Worm (Caenorhabditis elegans) whole organism, young adult: Measurements from ENCODE around the gene srsx-7.

Experiments used
- B0261.1 ChIP-seq: sonication (generic microtip); optimal IDR thresholded peaks from 2 replicates; lab custom pipeline; 2016; ENCODE audit warnings: mild to moderate bottlenecking, missing genetic modification characterization, moderate library complexity, missing compliant biosample characterization
- C06A6.2 ChIP-seq: fragments of 200-800 bp; sonication (Bioruptor generic); conservative IDR thresholded peaks from 2 replicates; pipeline ENCODE4 v1.3.6; 2022; ENCODE audit warnings: missing genetic modification characterization, missing compliant biosample characterization
- F39B2.1 ChIP-seq: fragments of 200-800 bp; sonication (Bioruptor generic); IDR thresholded peaks from 2 replicates; pipeline ENCODE4 v1.3.6; 2022; ENCODE audit warnings: missing genetic modification reagents, missing genetic modification characterization, missing compliant biosample characterization
- F55B11.4 ChIP-seq: sonication (generic microtip); optimal IDR thresholded peaks from 2 replicates; lab custom pipeline; 2016; ENCODE audit warnings: missing compliant biosample characterization, missing genetic modification characterization, borderline replicate concordance; ENCODE audit not compliant: insufficient read depth
- F57A8.1 ChIP-seq: fragments of 200-800 bp; sonication (Bioruptor generic); optimal IDR thresholded peaks from 2 replicates; lab custom pipeline; 2018; ENCODE audit warnings: mild to moderate bottlenecking, missing genetic modification characterization, moderate library complexity, missing compliant biosample characterization
- K11D2.4 ChIP-seq: fragments of 200-800 bp; sonication (Bioruptor generic); IDR thresholded peaks from 2 replicates; pipeline ENCODE4 v1.3.6; 2022; ENCODE audit warnings: missing genetic modification reagents, missing genetic modification characterization, missing compliant biosample characterization
- K12H6.12 ChIP-seq: fragments of 200-800 bp; sonication (Bioruptor generic); optimal IDR thresholded peaks from 2 replicates; lab custom pipeline; 2018; ENCODE audit warnings: mild to moderate bottlenecking, missing genetic modification characterization, missing compliant biosample characterization
- Y67H2A.10 ChIP-seq: fragments of 200-800 bp; sonication (Bioruptor generic); conservative IDR thresholded peaks from 2 replicates; pipeline ENCODE4 v1.3.6; 2022; ENCODE audit warnings: missing genetic modification reagents, missing genetic modification characterization, missing compliant biosample characterization
- Y79H2A.3 ChIP-seq: fragments of 200-800 bp; sonication (Bioruptor generic); conservative IDR thresholded peaks from 2 replicates; pipeline ENCODE4 v1.3.6; 2022; ENCODE audit warnings: missing genetic modification reagents, missing genetic modification characterization, missing compliant biosample characterization
- ZK185.1 ChIP-seq: sonication (generic microtip); optimal IDR thresholded peaks from 2 replicates; lab custom pipeline; 2016; ENCODE audit warnings: mild to moderate bottlenecking, missing genetic modification characterization, missing compliant biosample characterization; ENCODE audit not compliant: poor library complexity, severe bottlenecking
- attf-3 ChIP-seq: fragments of 200-800 bp; sonication (Bioruptor generic); conservative IDR thresholded peaks from 2 replicates; pipeline ENCODE4 v1.3.6; 2022; ENCODE audit warnings: missing genetic modification reagents, missing genetic modification characterization, missing compliant biosample characterization
- attf-5 ChIP-seq: fragments of 200-800 bp; sonication (Bioruptor generic); optimal IDR thresholded peaks from 2 replicates; lab custom pipeline; 2018; ENCODE audit warnings: mild to moderate bottlenecking, missing genetic modification characterization, missing compliant biosample characterization
- attf-6 ChIP-seq: fragments of 200-800 bp; sonication (Bioruptor generic); IDR thresholded peaks from 2 replicates; pipeline ENCODE4 v1.3.6; 2022; ENCODE audit warnings: missing genetic modification reagents, missing genetic modification characterization, missing compliant biosample characterization
- bed-1 ChIP-seq: fragments of 200-800 bp; sonication (Bioruptor generic); IDR thresholded peaks from 2 replicates; pipeline ENCODE4 v1.3.6; 2022; ENCODE audit warnings: missing genetic modification reagents, missing genetic modification characterization, missing compliant biosample characterization
- ccch-3 ChIP-seq: fragments of 200-800 bp; sonication (Bioruptor generic); optimal IDR thresholded peaks from 2 replicates; lab custom pipeline; 2018; ENCODE audit warnings: mild to moderate bottlenecking, missing genetic modification characterization, missing compliant biosample characterization
- cebp-2 ChIP-seq: fragments of 200-800 bp; sonication (Bioruptor generic); IDR thresholded peaks from 2 replicates; pipeline ENCODE4 v1.3.6; 2022; ENCODE audit warnings: missing genetic modification characterization, missing compliant biosample characterization
- ceh-27 ChIP-seq: fragments of 200-800 bp; sonication (Bioruptor generic); optimal IDR thresholded peaks from 2 replicates; lab custom pipeline; 2018; ENCODE audit warnings: mild to moderate bottlenecking, missing genetic modification characterization, moderate library complexity, missing compliant biosample characterization
- ceh-40 ChIP-seq: fragments of 200-800 bp; sonication (Bioruptor generic); IDR thresholded peaks from 2 replicates; pipeline ENCODE4 v1.3.6; 2022; ENCODE audit warnings: missing genetic modification characterization, missing compliant biosample characterization
- ceh-91 ChIP-seq: fragments of 200-800 bp; sonication (Bioruptor generic); IDR thresholded peaks from 2 replicates; pipeline ENCODE4 v1.3.6; 2022; ENCODE audit warnings: missing genetic modification reagents, missing genetic modification characterization, missing compliant biosample characterization
- chd-7 ChIP-seq: sonication (generic microtip); optimal IDR thresholded peaks from 2 replicates; lab custom pipeline; 2016; ENCODE audit warnings: mild to moderate bottlenecking, missing genetic modification characterization, moderate library complexity, missing compliant biosample characterization
- egl-44 ChIP-seq: fragments of 200-800 bp; sonication (Bioruptor generic); IDR thresholded peaks from 2 replicates; pipeline ENCODE4 v1.3.6; 2022; ENCODE audit warnings: missing genetic modification reagents, missing genetic modification characterization, missing compliant biosample characterization
- egrh-3 ChIP-seq: fragments of 200-800 bp; sonication (Bioruptor generic); IDR thresholded peaks from 2 replicates; pipeline ENCODE4 v1.3.6; 2022; ENCODE audit warnings: missing genetic modification reagents, missing genetic modification characterization, missing compliant biosample characterization
- fkh-3 ChIP-seq: sonication (generic microtip); optimal IDR thresholded peaks from 2 replicates; lab custom pipeline; 2016; ENCODE audit warnings: mild to moderate bottlenecking, missing genetic modification characterization, missing compliant biosample characterization
- hsf-1 ChIP-seq: fragments of 200-800 bp; sonication (Bioruptor generic); IDR thresholded peaks from 2 replicates; pipeline ENCODE4 v1.3.6; 2022; ENCODE audit warnings: missing genetic modification reagents, missing genetic modification characterization, missing compliant biosample characterization
- lin-35 ChIP-seq, 3 experiments: fragments of 150-350 bp in 2 of 3; sonication (generic microtip) in 1 of 3; optimal IDR thresholded peaks; 2 replicates each; lab custom pipeline; 2014 to 2018; ENCODE audit warnings: missing biosample characterization in 3 of 3, missing genetic modification characterization in 3 of 3, missing genetic modification reagents in 3 of 3
- lir-1 ChIP-seq: fragments of 200-800 bp; sonication (Bioruptor generic); conservative IDR thresholded peaks from 2 replicates; pipeline ENCODE4 v1.3.6; 2022; ENCODE audit warnings: missing genetic modification reagents, missing genetic modification characterization, missing compliant biosample characterization
- lsl-1 ChIP-seq: fragments of 200-800 bp; sonication (Bioruptor generic); optimal IDR thresholded peaks from 2 replicates; lab custom pipeline; 2018; ENCODE audit warnings: mild to moderate bottlenecking, missing genetic modification characterization, moderate library complexity, missing compliant biosample characterization
- madf-3 ChIP-seq: fragments of 200-800 bp; sonication (Bioruptor generic); IDR thresholded peaks from 2 replicates; pipeline ENCODE4 v1.3.6; 2022; ENCODE audit warnings: missing genetic modification reagents, missing genetic modification characterization, missing compliant biosample characterization
- madf-6 ChIP-seq: fragments of 200-800 bp; sonication (Bioruptor generic); IDR thresholded peaks from 2 replicates; pipeline ENCODE4 v1.3.6; 2022; ENCODE audit warnings: missing genetic modification reagents, missing genetic modification characterization, missing compliant biosample characterization
- mcd-1 ChIP-seq: fragments of 200-800 bp; sonication (Bioruptor generic); IDR thresholded peaks from 2 replicates; pipeline ENCODE4 v1.3.6; 2022; ENCODE audit warnings: missing genetic modification reagents, missing genetic modification characterization, missing compliant biosample characterization
- mel-28 ChIP-seq: sonication (generic microtip); optimal IDR thresholded peaks from 2 replicates; lab custom pipeline; 2016; ENCODE audit warnings: borderline replicate concordance, mild to moderate bottlenecking, missing genetic modification characterization, missing compliant biosample characterization
- nhr-179 ChIP-seq: sonication (generic microtip); optimal IDR thresholded peaks from 2 replicates; lab custom pipeline; 2016; ENCODE audit warnings: mild to moderate bottlenecking, missing genetic modification characterization, missing compliant biosample characterization
- pbrm-1 ChIP-seq: fragments of 200-800 bp; sonication (Bioruptor generic); IDR thresholded peaks from 2 replicates; pipeline ENCODE4 v1.3.6; 2022; ENCODE audit warnings: missing genetic modification reagents, missing genetic modification characterization, missing compliant biosample characterization
- pha-4 ChIP-seq: fragments of 150-350 bp; sonication (generic microtip); optimal IDR thresholded peaks from 2 replicates; lab custom pipeline; 2014; ENCODE audit warnings: missing biosample characterization, missing genetic modification reagents, missing genetic modification characterization
- rcor-1 ChIP-seq: fragments of 200-800 bp; sonication (Bioruptor generic); IDR thresholded peaks from 2 replicates; pipeline ENCODE4 v1.3.6; 2022; ENCODE audit warnings: missing genetic modification reagents, missing genetic modification characterization, missing compliant biosample characterization
- rec-8 ChIP-seq, 2 experiments: sonication (generic microtip); optimal IDR thresholded peaks; 2 replicates each; lab custom pipeline; 2016; ENCODE audit warnings: mild to moderate bottlenecking in 2 of 2, missing genetic modification characterization in 2 of 2, missing genetic modification reagents in 2 of 2, missing genotype in 2 of 2, missing biosample characterization in 1 of 2, missing compliant biosample characterization in 1 of 2, moderate library complexity in 1 of 2
- sea-2 ChIP-seq: fragments of 200-800 bp; sonication (Bioruptor generic); IDR thresholded peaks from 2 replicates; pipeline ENCODE4 v1.3.6; 2022; ENCODE audit warnings: missing genetic modification characterization, missing compliant biosample characterization
- snpc-1.1 ChIP-seq: sonication (generic microtip); optimal IDR thresholded peaks from 2 replicates; lab custom pipeline; 2017; ENCODE audit warnings: missing genetic modification characterization, mild to moderate bottlenecking, missing compliant biosample characterization, antibody characterized with exemption, moderate library complexity, missing genotype, missing genetic modification reagents; ENCODE audit not compliant: insufficient read depth
- snpc-3.4 ChIP-seq: sonication (generic microtip); optimal IDR thresholded peaks from 2 replicates; lab custom pipeline; 2017; ENCODE audit warnings: missing genetic modification characterization, mild to moderate bottlenecking, missing compliant biosample characterization, antibody characterized with exemption, moderate library complexity, missing genotype, missing genetic modification reagents
- tlf-1 ChIP-seq: fragments of 200-800 bp; sonication (Bioruptor generic); optimal IDR thresholded peaks from 2 replicates; lab custom pipeline; 2018; ENCODE audit warnings: mild to moderate bottlenecking, missing genetic modification characterization, missing compliant biosample characterization
- unc-130 ChIP-seq: sonication (generic microtip); optimal IDR thresholded peaks from 2 replicates; lab custom pipeline; 2016; ENCODE audit warnings: missing genetic modification reagents, missing genetic modification characterization, missing compliant biosample characterization
- zim-3 ChIP-seq: sonication (generic microtip); optimal IDR thresholded peaks from 2 replicates; lab custom pipeline; 2017; ENCODE audit warnings: mild to moderate bottlenecking, missing genetic modification characterization, moderate library complexity, missing compliant biosample characterization
- ztf-28 ChIP-seq: fragments of 200-800 bp; sonication (Bioruptor generic); IDR thresholded peaks from 2 replicates; pipeline ENCODE4 v1.3.6; 2022; ENCODE audit warnings: missing genetic modification reagents, missing genetic modification characterization, missing compliant biosample characterization

Gene srsx-7

ce11 chrV:7940299-7940698 is 14.7 kb downstream of the srsx-7 start, which contains the start of gene srt-53:
Gene srt-53 (minus strand): TSS chrV:7940399.
- no peak for TF ChIP-seq lsl-1 (GFP tag; lab: Kevin White, UChicago)
- no peak for TF ChIP-seq tlf-1 (GFP tag; lab: Kevin White, UChicago)
- TF ChIP-seq rcor-1 (GFP tag; lab: Robert Waterston, UW), result no peak
- TF ChIP-seq fkh-3, result no peak
- no peak for TF ChIP-seq ZK185.1
- TF ChIP-seq attf-3 (GFP tag; lab: Robert Waterston, UW), result no peak
- TF ChIP-seq chd-7, result no peak
- no peak for TF ChIP-seq madf-3
- TF ChIP-seq attf-5, result no peak

- TF ChIP-seq lir-1 (GFP tag; lab: Robert Waterston, UW) (no peak), lin-35 (GFP tag; optimal IDR thresholded peaks at IDR 0.05; lab: Kevin White, UChicago) (no peak), C06A6.2 (GFP tag; lab: Robert Waterston, UW) (no peak), F39B2.1 (GFP tag; lab: Robert Waterston, UW) (no peak), ceh-40 (GFP tag; lab: Robert Waterston, UW) (no peak), egl-44 (GFP tag; lab: Robert Waterston, UW) (no peak), Y79H2A.3 (GFP tag; lab: Robert Waterston, UW) (no peak), snpc-3.4 (no peak), cebp-2 (GFP tag; lab: Robert Waterston, UW) (no peak), hsf-1 (no peak), unc-130 (GFP tag; lab: Kevin White, UChicago) (no peak)
- TF ChIP-seq, all 124 proteins: peak for 0
These were observed 18.0 kb downstream of the srsx-7 start, which contains the start of gene Y97E10B.1 for ce11 chrV:7943568-7943967. Gene Y97E10B.1 (plus strand): TSS chrV:7943868.

DNA sequence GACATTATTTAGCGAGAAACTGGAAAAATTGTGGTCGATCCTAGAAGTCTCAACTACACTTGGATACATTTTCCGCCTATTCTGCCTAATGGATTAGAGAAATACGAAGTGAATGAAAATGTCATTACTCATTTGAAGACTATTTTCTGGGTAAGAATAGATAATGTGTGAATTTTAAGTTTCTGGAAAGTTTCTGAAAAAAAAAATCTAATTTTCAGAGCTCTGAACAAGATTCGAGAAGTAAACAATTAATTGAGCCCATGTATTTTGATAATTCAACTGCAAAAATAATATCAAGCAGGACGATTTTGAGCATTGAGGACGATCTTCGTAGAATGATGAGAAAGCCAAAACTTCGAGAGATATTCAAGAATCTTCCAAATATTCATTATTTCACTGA is 20.6 kb downstream of the srsx-7 start:
- no peak for TF ChIP-seq snpc-1.1 (tag; lab: Kevin White, UChicago)
- no peak for TF ChIP-seq ceh-91 (GFP tag; lab: Robert Waterston, UW)

ce11 chrV:7952855-7953254 is 27.3 kb downstream of the srsx-7 start, which contains the start of gene clec-216:
Gene clec-216 (minus strand): TSS chrV:7952955.
- TF ChIP-seq madf-6 (GFP tag; lab: Robert Waterston, UW) (no peak), mel-28 (no peak), Y67H2A.10 (GFP tag; lab: Robert Waterston, UW) (no peak), egrh-3 (GFP tag; lab: Robert Waterston, UW) (no peak), K11D2.4 (GFP tag; lab: Robert Waterston, UW) (no peak), nhr-179 (tag; lab: Kevin White, UChicago) (no peak), snpc-1.1 (tag; lab: Kevin White, UChicago) (no peak), sea-2 (no peak), rec-8 (tag; optimal IDR thresholded peaks at IDR 0.05; lab: Kevin White, UChicago) (no peak), B0261.1 (tag; lab: Kevin White, UChicago) (no peak), ceh-27 (GFP tag; lab: Kevin White, UChicago) (no peak)
- TF ChIP-seq, all 124 proteins: peak for 0

- no peak for TF ChIP-seq C06A6.2 (GFP tag; lab: Robert Waterston, UW)
- no peak for TF ChIP-seq pbrm-1 (GFP tag; lab: Robert Waterston, UW)
- no peak for TF ChIP-seq pha-4 (tag; lab: Kevin White, UChicago)
- TF ChIP-seq attf-6 (GFP tag; lab: Robert Waterston, UW), result no peak
- no peak for TF ChIP-seq bed-1 (GFP tag; lab: Robert Waterston, UW)
- TF ChIP-seq zim-3 (tag; lab: Kevin White, UChicago), result no peak
- TF ChIP-seq F55B11.4 (tag; lab: Kevin White, UChicago), result no peak
- TF ChIP-seq K12H6.12 (tag; lab: Kevin White, UChicago), result no peak
- TF ChIP-seq lsl-1 (GFP tag; lab: Kevin White, UChicago), result no peak
- no peak for TF ChIP-seq ztf-28 (GFP tag; lab: Robert Waterston, UW)
- no peak for TF ChIP-seq ccch-3 (GFP tag; lab: Kevin White, UChicago)
- no peak for TF ChIP-seq mcd-1 (GFP tag; lab: Robert Waterston, UW)
- TF ChIP-seq F57A8.1 (GFP tag; lab: Kevin White, UChicago), result no peak
These were observed 29.0 kb downstream of the srsx-7 start, which contains the start of gene F26D11.13 for ce11 chrV:7954552-7954951. Gene F26D11.13 (minus strand): TSS chrV:7954652.
